Worm (Caenorhabditis elegans) whole organism, L2 larva: ENCODE results near the gene sqv-2.

ENCODE experiments used
- C34F6.9 ChIP-seq: fragments of 150-350 bp; optimal IDR thresholded peaks from 2 replicates; lab custom pipeline; 2014; ENCODE audit warnings: missing biosample characterization, missing genetic modification characterization
- F13H6.1 ChIP-seq: sonication (generic microtip); optimal IDR thresholded peaks from 2 replicates; lab custom pipeline; 2016; ENCODE audit warnings: missing genetic modification characterization, missing compliant biosample characterization
- R02D3.7 ChIP-seq: fragments of 150-350 bp; optimal IDR thresholded peaks from 2 replicates; lab custom pipeline; 2014; ENCODE audit warnings: missing biosample characterization, missing genetic modification characterization
- ZK546.5 ChIP-seq: sonication (generic microtip); optimal IDR thresholded peaks from 2 replicates; lab custom pipeline; 2017; ENCODE audit warnings: missing biosample characterization, missing genetic modification characterization
- alr-1 ChIP-seq: fragments of 150-350 bp; optimal IDR thresholded peaks from 2 replicates; lab custom pipeline; 2014; ENCODE audit warnings: missing biosample characterization, missing genetic modification characterization
- aly-2 ChIP-seq: fragments of 150-350 bp; optimal IDR thresholded peaks from 2 replicates; lab custom pipeline; 2014; ENCODE audit warnings: missing biosample characterization, missing genetic modification characterization
- ama-1 ChIP-seq: fragments of 150-350 bp; optimal IDR thresholded peaks from 2 replicates; lab custom pipeline; 2018; ENCODE audit warnings: inconsistent platforms
- blmp-1 ChIP-seq: sonication (generic microtip); optimal IDR thresholded peaks from 2 replicates; lab custom pipeline; 2017; ENCODE audit warnings: missing genetic modification characterization, mild to moderate bottlenecking, missing compliant biosample characterization, antibody characterized with exemption, moderate library complexity; ENCODE audit not compliant: insufficient read depth
- ceh-82 ChIP-seq: fragments of 150-350 bp; optimal IDR thresholded peaks from 2 replicates; lab custom pipeline; 2014; ENCODE audit warnings: missing biosample characterization, missing genetic modification characterization
- dmd-4 ChIP-seq: sonication (generic microtip); optimal IDR thresholded peaks from 2 replicates; lab custom pipeline; 2017; ENCODE audit warnings: missing biosample characterization, missing genetic modification characterization
- elt-1 ChIP-seq: fragments of 150-350 bp; optimal IDR thresholded peaks from 2 replicates; lab custom pipeline; 2014; ENCODE audit warnings: missing biosample characterization, missing genetic modification characterization
- elt-3 ChIP-seq: sonication (generic microtip); optimal IDR thresholded peaks from 2 replicates; lab custom pipeline; 2017; ENCODE audit warnings: missing biosample characterization, missing genetic modification characterization
- gmeb-1 ChIP-seq: fragments of 150-350 bp; optimal IDR thresholded peaks from 2 replicates; lab custom pipeline; 2014; ENCODE audit warnings: missing biosample characterization, missing genetic modification characterization
- lin-11 ChIP-seq: fragments of 150-350 bp; sonication (generic microtip); optimal IDR thresholded peaks from 2 replicates; lab custom pipeline; 2014; ENCODE audit warnings: missing biosample characterization, missing genetic modification characterization, inconsistent platforms, mixed read lengths
- lin-13 ChIP-seq: fragments of 150-350 bp; optimal IDR thresholded peaks from 2 replicates; lab custom pipeline; 2014; ENCODE audit warnings: missing biosample characterization, missing genetic modification reagents, missing genetic modification characterization
- lsy-2 ChIP-seq, 2 experiments: fragments of 150-350 bp in 1 of 2; sonication (generic microtip) in 1 of 2; optimal IDR thresholded peaks; 2 replicates each; lab custom pipeline; 2014 to 2017; ENCODE audit warnings: missing biosample characterization in 2 of 2, missing genetic modification characterization in 2 of 2
- mab-5 ChIP-seq: fragments of 150-350 bp; optimal IDR thresholded peaks from 2 replicates; lab custom pipeline; 2014; ENCODE audit warnings: missing biosample characterization, missing genetic modification characterization
- mbf-1 ChIP-seq: sonication (generic microtip); optimal IDR thresholded peaks from 2 replicates; lab custom pipeline; 2017; ENCODE audit warnings: missing biosample characterization, missing genetic modification characterization
- mdl-1 ChIP-seq, 2 experiments: fragments of 150-350 bp in 1 of 2; sonication (generic microtip) in 1 of 2; optimal IDR thresholded peaks; 2 replicates each; lab custom pipeline; 2017; ENCODE audit warnings: missing biosample characterization in 2 of 2, missing genetic modification characterization in 2 of 2
- nhr-11 ChIP-seq: fragments of 150-350 bp; optimal IDR thresholded peaks from 2 replicates; lab custom pipeline; 2014; ENCODE audit warnings: missing biosample characterization, missing genetic modification characterization
- nhr-12 ChIP-seq: fragments of 150-350 bp; optimal IDR thresholded peaks from 2 replicates; lab custom pipeline; 2014; ENCODE audit warnings: missing biosample characterization, missing genetic modification characterization
- nhr-129 ChIP-seq: fragments of 150-350 bp; optimal IDR thresholded peaks from 2 replicates; lab custom pipeline; 2014; ENCODE audit warnings: missing biosample characterization, missing genetic modification characterization
- nhr-21 ChIP-seq: fragments of 150-350 bp; optimal IDR thresholded peaks from 2 replicates; lab custom pipeline; 2014; ENCODE audit warnings: missing biosample characterization, missing genetic modification characterization
- nhr-23 ChIP-seq: fragments of 150-350 bp; optimal IDR thresholded peaks from 2 replicates; lab custom pipeline; 2014; ENCODE audit warnings: missing biosample characterization, missing genetic modification reagents, missing genetic modification characterization
- nhr-6 ChIP-seq: fragments of 150-350 bp; optimal IDR thresholded peaks from 2 replicates; lab custom pipeline; 2014; ENCODE audit warnings: missing biosample characterization, missing genetic modification characterization
- peb-1 ChIP-seq: fragments of 150-350 bp; optimal IDR thresholded peaks from 2 replicates; lab custom pipeline; 2014; ENCODE audit warnings: missing biosample characterization, missing genetic modification characterization
- sem-4 ChIP-seq: fragments of 150-350 bp; optimal IDR thresholded peaks from 2 replicates; lab custom pipeline; 2014; ENCODE audit warnings: missing biosample characterization, missing genetic modification reagents, missing genetic modification characterization
- skn-1 ChIP-seq: sonication (generic microtip); optimal IDR thresholded peaks from 2 replicates; lab custom pipeline; 2017; ENCODE audit warnings: missing biosample characterization, missing genetic modification characterization
- sma-3 ChIP-seq: sonication (generic microtip); optimal IDR thresholded peaks from 2 replicates; lab custom pipeline; 2016; ENCODE audit warnings: missing genetic modification reagents, missing genetic modification characterization, missing compliant biosample characterization
- snpc-4 ChIP-seq: fragments of 150-350 bp; optimal IDR thresholded peaks from 2 replicates; lab custom pipeline; 2014; ENCODE audit warnings: missing biosample characterization, missing genetic modification characterization
- unc-39 ChIP-seq: fragments of 150-350 bp; optimal IDR thresholded peaks from 2 replicates; lab custom pipeline; 2014; ENCODE audit warnings: missing biosample characterization, missing genetic modification characterization
- unc-55 ChIP-seq: fragments of 150-350 bp; sonication (generic microtip); optimal IDR thresholded peaks from 3 replicates; lab custom pipeline; 2014; ENCODE audit warnings: missing biosample characterization, missing genetic modification reagents, missing genetic modification characterization
- ztf-1 ChIP-seq: fragments of 200-800 bp; sonication (Bioruptor generic); conservative IDR thresholded peaks from 2 replicates; pipeline ENCODE4 v1.3.6; 2022; ENCODE audit warnings: missing genetic modification characterization, missing compliant biosample characterization
- ztf-11 ChIP-seq: sonication (generic microtip); optimal IDR thresholded peaks from 2 replicates; lab custom pipeline; 2017; ENCODE audit warnings: missing biosample characterization, missing genetic modification characterization

Gene sqv-2

DNA sequence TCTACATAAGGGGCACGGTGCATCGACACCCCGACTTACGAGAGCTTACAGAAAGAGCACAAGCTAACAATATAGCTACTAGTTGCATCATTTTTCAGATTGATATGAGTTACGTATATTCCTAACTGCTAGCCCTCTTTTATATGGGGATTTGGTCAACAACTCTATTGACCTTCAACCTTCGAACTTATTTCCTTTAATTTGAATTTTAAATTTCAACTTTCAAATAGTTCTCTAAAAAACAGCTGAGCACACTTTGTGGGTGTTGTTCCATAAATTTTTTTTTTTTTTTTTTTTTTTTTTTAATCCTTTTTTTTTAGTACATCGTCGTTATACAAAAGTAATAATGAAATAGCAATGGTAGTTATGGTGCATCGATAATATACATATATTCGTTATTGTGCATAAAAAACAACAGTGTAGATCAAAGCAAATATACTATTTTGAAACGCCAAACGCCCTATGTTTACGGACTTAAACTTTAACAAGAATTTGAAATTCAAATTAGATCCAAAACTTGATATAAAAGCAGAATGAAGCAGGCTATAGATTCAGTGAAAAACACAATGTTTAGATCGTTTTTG lies 27.6 kb downstream of the sqv-2 start, which contains the start of the genes Y110A2AL.9 and Y110A2AL.3:
Y110A2AL.9 (minus strand) TSS at position 101 of the 584 bp plus-strand sequence.
Y110A2AL.3 (plus strand) TSS at position 534 of the 584 bp plus-strand sequence.
- TF ChIP-seq elt-1 (no peak), mdl-1 (tag; optimal IDR thresholded peaks at IDR 0.05; lab: Kevin White, UChicago) (no peak), ZK546.5 (tag; lab: Kevin White, UChicago) (no peak), ztf-11 (tag; lab: Kevin White, UChicago) (no peak), unc-55 (GFP tag; lab: Kevin White, UChicago) (no peak), unc-39 (no peak), lin-11 (tag; lab: Kevin White, UChicago) (no peak), nhr-12 (tag; lab: Kevin White, UChicago) (no peak), aly-2 (no peak), blmp-1 (tag; lab: Kevin White, UChicago) (no peak), sem-4 (tag; lab: Kevin White, UChicago) (no peak), skn-1 (no peak)

DNA sequence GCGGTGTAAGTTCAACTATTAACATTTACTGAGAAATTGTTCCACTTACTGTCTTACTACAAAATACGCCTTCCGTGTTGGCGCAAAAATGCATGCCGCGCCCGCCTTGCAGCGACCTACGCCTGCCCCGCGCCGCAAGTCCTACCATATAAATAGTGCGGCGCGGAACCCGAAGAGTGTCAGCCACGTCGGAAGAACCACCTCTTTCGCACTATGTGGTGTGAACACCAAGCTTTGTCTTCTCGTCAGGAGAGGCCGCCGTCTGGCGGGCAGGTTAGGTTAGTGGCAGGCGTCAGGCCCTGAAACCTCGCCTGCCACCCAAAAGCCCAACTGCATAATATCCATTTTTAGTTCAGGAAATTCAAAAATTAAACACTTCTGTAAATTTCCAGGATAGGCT lies 28.8 kb downstream of the sqv-2 start:
- TF ChIP-seq nhr-21 (tag; lab: Kevin White, UChicago): no peak
- no peak for TF ChIP-seq unc-55 (GFP tag; lab: Kevin White, UChicago)
- TF ChIP-seq ztf-1 (GFP tag; lab: Robert Waterston, UW): no peak
- TF ChIP-seq nhr-11 (tag; lab: Kevin White, UChicago): no peak
- no peak for TF ChIP-seq ztf-11 (tag; lab: Kevin White, UChicago)
- no peak for TF ChIP-seq mab-5
- TF ChIP-seq unc-39: no peak
- no peak for TF ChIP-seq lsy-2 (tag; optimal IDR thresholded peaks at IDR 0.05; lab: Kevin White, UChicago)
- TF ChIP-seq elt-3 (tag; lab: Kevin White, UChicago): no peak
- no peak for TF ChIP-seq nhr-23 (tag; lab: Kevin White, UChicago)
- TF ChIP-seq R02D3.7 (tag; lab: Kevin White, UChicago): no peak
- TF ChIP-seq snpc-4 (tag; lab: Kevin White, UChicago): no peak
- no peak for TF ChIP-seq C34F6.9 (tag; lab: Kevin White, UChicago)
- TF ChIP-seq blmp-1 (tag; lab: Kevin White, UChicago): no peak
- TF ChIP-seq F13H6.1: no peak
- TF ChIP-seq sma-3: no peak
- TF ChIP-seq mdl-1 (tag; optimal IDR thresholded peaks at IDR 0.05; lab: Kevin White, UChicago): no peak
- TF ChIP-seq, all 48 proteins: peak for 0

ce11 chrII:2864229-2864628 lies 30.0 kb downstream of the sqv-2 start, which contains the start of gene Y110A2AL.5:
Gene Y110A2AL.5 (plus strand): TSS chrII:2864529.
- no peak for TF ChIP-seq ceh-82 (tag; lab: Kevin White, UChicago)
- TF ChIP-seq nhr-12 (tag; lab: Kevin White, UChicago): no peak

- TF ChIP-seq peb-1 (tag; lab: Kevin White, UChicago) (no peak), F13H6.1 (no peak), snpc-4 (tag; lab: Kevin White, UChicago) (no peak), lsy-2 (tag; optimal IDR thresholded peaks at IDR 0.05; lab: Kevin White, UChicago) (no peak), lin-13 (GFP tag; lab: Kevin White, UChicago) (no peak), nhr-6 (no peak), dmd-4 (tag; lab: Kevin White, UChicago) (no peak), ama-1 (lab: Kevin White, UChicago) (no peak), nhr-23 (tag; lab: Kevin White, UChicago) (no peak)
Measured at ce11 chrII:2862557-2863035, 31.6 kb downstream of the sqv-2 start.

- TF ChIP-seq ZK546.5 (tag; lab: Kevin White, UChicago) (no peak), lin-11 (tag; lab: Kevin White, UChicago) (peak; percentile 13), mab-5 (no peak), unc-55 (GFP tag; lab: Kevin White, UChicago) (peak; percentile 11), nhr-11 (tag; lab: Kevin White, UChicago) (no peak), alr-1 (no peak), gmeb-1 (tag; lab: Kevin White, UChicago) (peak; percentile 18), nhr-129 (tag; lab: Kevin White, UChicago) (peak; percentile 19), mbf-1 (tag; lab: Kevin White, UChicago) (no peak)
- TF ChIP-seq, all 48 proteins: peak for 4
Measured at ce11 chrII:2861385-2862099, 32.7 kb downstream of the sqv-2 start.
